Fruit fly (Drosophila melanogaster): ENCODE results near the gene CG31635.

The CG31635 gene

dm6 chr2L:6648163-6648628 lies 718 bp downstream of the CG31635 start (continued):
- no peak for TF ChIP-seq yki (optimal IDR thresholded peaks at IDR 0.05)
- TF ChIP-seq HmgD (GFP tag; optimal IDR thresholded peaks at IDR 0.05) = no peak
- TF ChIP-seq toy (GFP tag; IDR thresholded peaks at IDR 0.05) = peak; percentile 83
- peak; percentile 75 for TF ChIP-seq CG1024 (GFP tag; IDR thresholded peaks at IDR 0.05)
- peak; percentile 96 for TF ChIP-seq CG10147 (GFP tag; optimal IDR thresholded peaks at IDR 0.05)
- peak; percentile 99 for TF ChIP-seq Med (GFP tag)
- peak; percentile 68 for TF ChIP-seq CG17912 (GFP tag; optimal IDR thresholded peaks at IDR 0.05)
- peak; percentile 85 for TF ChIP-seq danr (GFP tag; IDR thresholded peaks at IDR 0.05)
- no peak for TF ChIP-seq pan (optimal IDR thresholded peaks at IDR 0.05)
- peak in 1 of 2 experiments; percentile 95 for TF ChIP-seq pan (GFP tag; optimal IDR thresholded peaks at IDR 0.05 in 1 of 2, IDR thresholded peaks at IDR 0.05 in 1 of 2)
- peak; percentile 91 for TF ChIP-seq chn (GFP tag; optimal IDR thresholded peaks at IDR 0.05)
- TF ChIP-seq CG4820 (GFP tag; optimal IDR thresholded peaks at IDR 0.05) = peak; percentile 100
- peak; percentile 83 for TF ChIP-seq p53 (GFP tag; optimal IDR thresholded peaks at IDR 0.05)
- TF ChIP-seq row (GFP tag; IDR thresholded peaks at IDR 0.05) = peak; percentile 95
- TF ChIP-seq CG10209 (GFP tag; optimal IDR thresholded peaks at IDR 0.05) = peak; percentile 96
- peak; percentile 88 for TF ChIP-seq wor (GFP tag; IDR thresholded peaks at IDR 0.05)
- TF ChIP-seq CG2712 (tag; optimal IDR thresholded peaks at IDR 0.05) = peak; percentile 96
- TF ChIP-seq CG11398 (GFP tag; optimal IDR thresholded peaks at IDR 0.05) = peak; percentile 75
- TF ChIP-seq CG1792 (GFP tag; optimal IDR thresholded peaks at IDR 0.05) = peak; percentile 83
- TF ChIP-seq CG17829 (tag; optimal IDR thresholded peaks at IDR 0.05) = peak; percentile 96
- peak; percentile 64 for TF ChIP-seq stwl (tag; optimal IDR thresholded peaks at IDR 0.05)
- TF ChIP-seq CG33213 (GFP tag; optimal IDR thresholded peaks at IDR 0.05) = peak; percentile 88
- TF ChIP-seq Asciz (GFP tag; optimal IDR thresholded peaks at IDR 0.05) = peak; percentile 94
- TF ChIP-seq CG31224 (GFP tag; IDR thresholded peaks at IDR 0.05) = peak; percentile 88
- peak; percentile 94 for TF ChIP-seq org-1 (GFP tag; optimal IDR thresholded peaks at IDR 0.05)
- peak; percentile 96 for TF ChIP-seq CG7556 (GFP tag; optimal IDR thresholded peaks at IDR 0.05)
- TF ChIP-seq Ets97D (GFP tag; optimal IDR thresholded peaks at IDR 0.05) = peak; percentile 85
- TF ChIP-seq ttk (GFP tag; IDR thresholded peaks at IDR 0.05) = peak; percentile 90
- TF ChIP-seq CG2120 (GFP tag; optimal IDR thresholded peaks at IDR 0.05) = peak; percentile 97
- TF ChIP-seq h (optimal IDR thresholded peaks at IDR 0.05) = no peak
- TF ChIP-seq kah (GFP tag; optimal IDR thresholded peaks at IDR 0.05) = peak; percentile 89
- peak; percentile 90 for TF ChIP-seq en (GFP tag; optimal IDR thresholded peaks at IDR 0.05)
- TF ChIP-seq tup (GFP tag; optimal IDR thresholded peaks at IDR 0.05) = peak; percentile 83
- TF ChIP-seq bsh (GFP tag; optimal IDR thresholded peaks at IDR 0.05) = peak; percentile 77 to 92
- TF ChIP-seq Bteb2 (GFP tag; optimal IDR thresholded peaks at IDR 0.05) = peak; percentile 95
- peak; percentile 95 for TF ChIP-seq ewg (GFP tag; optimal IDR thresholded peaks at IDR 0.05)
- peak; percentile 96 for TF ChIP-seq CG9817 (tag; optimal IDR thresholded peaks at IDR 0.05)
- TF ChIP-seq NK7.1 (GFP tag; optimal IDR thresholded peaks at IDR 0.05) = peak; percentile 70
- peak; percentile 97 for TF ChIP-seq CG13296 (GFP tag; optimal IDR thresholded peaks at IDR 0.05)
- peak; percentile 94 to 96 for TF ChIP-seq dpn (GFP tag; optimal IDR thresholded peaks at IDR 0.05)
- peak; percentile 82 for TF ChIP-seq CG5953 (GFP tag; IDR thresholded peaks at IDR 0.05)
- peak; percentile 95 for TF ChIP-seq CG18262 (tag; optimal IDR thresholded peaks at IDR 0.05)
- peak; percentile 90 for TF ChIP-seq CG10462 (GFP tag; optimal IDR thresholded peaks at IDR 0.05)
- TF ChIP-seq run (tag; optimal IDR thresholded peaks at IDR 0.05) = peak; percentile 93
- TF ChIP-seq stc (GFP tag; IDR thresholded peaks at IDR 0.05) = peak; percentile 92
- TF ChIP-seq NC2α (GFP tag; optimal IDR thresholded peaks at IDR 0.05) = peak; percentile 82
- TF ChIP-seq MTF-1 (GFP tag; optimal IDR thresholded peaks at IDR 0.05; ENCODE audit: borderline replicate concordance) = peak; percentile 82
- TF ChIP-seq CG11560 (tag; IDR thresholded peaks at IDR 0.05) = peak; percentile 79
- TF ChIP-seq Drgx (GFP tag; IDR thresholded peaks at IDR 0.05) = peak; percentile 94
- TF ChIP-seq lmd (GFP tag; IDR thresholded peaks at IDR 0.05) = peak; percentile 92
- TF ChIP-seq chinmo (GFP tag; IDR thresholded peaks at IDR 0.05; ENCODE audit: partially characterized antibody) = no peak
- TF ChIP-seq bowl (GFP tag; IDR thresholded peaks at IDR 0.05) = peak; percentile 85

All from whole organism, embryonic.